Worm (Caenorhabditis elegans) whole organism, L3 larva: ENCODE results near the gene txbp-3.
A peak's percentile ranks its signal among the peaks of the same experiment; 100 is the strongest.

Source experiments
- R02D3.7 ChIP-seq: fragments of 150-350 bp; optimal IDR thresholded peaks from 2 replicates; lab custom pipeline; 2014; ENCODE audit warnings: missing biosample characterization, missing genetic modification characterization
- ama-1 ChIP-seq: fragments of 150-350 bp; optimal IDR thresholded peaks from 2 replicates; lab custom pipeline; 2018
- ceh-16 ChIP-seq: sonication (generic microtip); optimal IDR thresholded peaks from 2 replicates; lab custom pipeline; 2017; ENCODE audit warnings: missing biosample characterization, missing genetic modification characterization
- ceh-82 ChIP-seq: fragments of 150-350 bp; optimal IDR thresholded peaks from 2 replicates; lab custom pipeline; 2014; ENCODE audit warnings: missing biosample characterization, missing genetic modification characterization
- ceh-9 ChIP-seq: sonication (generic microtip); optimal IDR thresholded peaks from 2 replicates; lab custom pipeline; 2018; ENCODE audit warnings: missing biosample characterization, missing genetic modification characterization
- daf-12 ChIP-seq: fragments of 150-350 bp; optimal IDR thresholded peaks from 2 replicates; lab custom pipeline; 2014; ENCODE audit warnings: missing biosample characterization, missing genetic modification reagents, missing genetic modification characterization
- egl-5 ChIP-seq: fragments of 150-350 bp; optimal IDR thresholded peaks from 2 replicates; lab custom pipeline; 2017; ENCODE audit warnings: missing biosample characterization, missing genetic modification reagents, missing genetic modification characterization, inconsistent platforms
- elt-1 ChIP-seq: fragments of 150-350 bp; optimal IDR thresholded peaks from 2 replicates; lab custom pipeline; 2014; ENCODE audit warnings: missing biosample characterization, missing genetic modification characterization
- elt-2 ChIP-seq: sonication (generic microtip); optimal IDR thresholded peaks from 2 replicates; lab custom pipeline; 2016; ENCODE audit warnings: missing genetic modification reagents, mild to moderate bottlenecking, missing genetic modification characterization, missing compliant biosample characterization
- elt-3 ChIP-seq, 3 experiments: fragments of 150-350 bp in 1 of 3; sonication (generic microtip) in 2 of 3; optimal IDR thresholded peaks; 2 replicates in 2 of 3; 4 replicates in 1 of 3; lab custom pipeline; 2014 to 2017; ENCODE audit warnings: missing biosample characterization in 3 of 3, missing genetic modification characterization in 3 of 3
- fkh-10 ChIP-seq: sonication (generic microtip); optimal IDR thresholded peaks from 2 replicates; lab custom pipeline; 2017; ENCODE audit warnings: missing biosample characterization, missing genetic modification reagents, missing genetic modification characterization
- fkh-2 ChIP-seq: fragments of 150-350 bp; optimal IDR thresholded peaks from 2 replicates; lab custom pipeline; 2014; ENCODE audit warnings: missing biosample characterization, missing genetic modification reagents, missing genetic modification characterization
- jun-1 ChIP-seq: fragments of 150-350 bp; optimal IDR thresholded peaks from 2 replicates; lab custom pipeline; 2014; ENCODE audit warnings: missing biosample characterization, missing genetic modification reagents, missing genetic modification characterization
- lin-15B ChIP-seq: fragments of 150-350 bp; optimal IDR thresholded peaks from 2 replicates; lab custom pipeline; 2014; ENCODE audit warnings: missing biosample characterization, missing genetic modification characterization
- lin-39 ChIP-seq: fragments of 150-350 bp; optimal IDR thresholded peaks from 2 replicates; lab custom pipeline; 2018; ENCODE audit warnings: missing biosample characterization, missing genetic modification reagents, missing genetic modification characterization
- lsy-12 ChIP-seq: sonication (generic microtip); optimal IDR thresholded peaks from 2 replicates; lab custom pipeline; 2016; ENCODE audit warnings: mild to moderate bottlenecking, missing genetic modification characterization, missing compliant biosample characterization
- mdl-1 ChIP-seq: fragments of 150-350 bp; optimal IDR thresholded peaks from 2 replicates; lab custom pipeline; 2014; ENCODE audit warnings: missing biosample characterization, missing genetic modification characterization
- mml-1 ChIP-seq: fragments of 150-350 bp; sonication (generic microtip); optimal IDR thresholded peaks from 3 replicates; lab custom pipeline; 2014; ENCODE audit warnings: missing biosample characterization, missing genetic modification characterization
- nfya-1 ChIP-seq: sonication (generic microtip); optimal IDR thresholded peaks from 2 replicates; lab custom pipeline; 2017; ENCODE audit warnings: missing genetic modification characterization, mild to moderate bottlenecking, missing compliant biosample characterization, antibody characterized with exemption, moderate library complexity; ENCODE audit not compliant: insufficient read depth
- nhr-11 ChIP-seq: fragments of 150-350 bp; optimal IDR thresholded peaks from 2 replicates; lab custom pipeline; 2014; ENCODE audit warnings: missing biosample characterization, missing genetic modification characterization
- nhr-23 ChIP-seq: fragments of 150-350 bp; optimal IDR thresholded peaks from 2 replicates; lab custom pipeline; 2014; ENCODE audit warnings: missing biosample characterization, missing genetic modification reagents, missing genetic modification characterization
- nhr-237 ChIP-seq: fragments of 150-350 bp; optimal IDR thresholded peaks from 2 replicates; lab custom pipeline; 2014; ENCODE audit warnings: missing biosample characterization, missing genetic modification characterization
- nhr-25 ChIP-seq: sonication (generic microtip); optimal IDR thresholded peaks from 2 replicates; lab custom pipeline; 2017; ENCODE audit warnings: missing biosample characterization, missing genetic modification characterization
- nhr-28 ChIP-seq: fragments of 150-350 bp; optimal IDR thresholded peaks from 2 replicates; lab custom pipeline; 2014; ENCODE audit warnings: missing biosample characterization, missing genetic modification characterization
- nhr-43 ChIP-seq: sonication (generic microtip); optimal IDR thresholded peaks from 2 replicates; lab custom pipeline; 2016; ENCODE audit warnings: mild to moderate bottlenecking, missing genetic modification characterization, missing compliant biosample characterization; ENCODE audit not compliant: poor library complexity, severe bottlenecking
- nhr-67 ChIP-seq: fragments of 150-350 bp; optimal IDR thresholded peaks from 2 replicates; lab custom pipeline; 2014; ENCODE audit warnings: missing biosample characterization, missing genetic modification characterization
- nhr-77 ChIP-seq: fragments of 150-350 bp; optimal IDR thresholded peaks from 2 replicates; lab custom pipeline; 2014; ENCODE audit warnings: missing biosample characterization, missing genetic modification characterization
- pha-4 ChIP-seq: fragments of 150-350 bp; optimal IDR thresholded peaks from 2 replicates; lab custom pipeline; 2014; ENCODE audit warnings: missing biosample characterization, missing genetic modification reagents, missing genetic modification characterization
- pqm-1 ChIP-seq: fragments of 150-350 bp; optimal IDR thresholded peaks from 2 replicates; lab custom pipeline; 2017; ENCODE audit warnings: missing biosample characterization, missing genetic modification characterization, inconsistent platforms
- sea-2 ChIP-seq: fragments of 150-350 bp; sonication (generic microtip); optimal IDR thresholded peaks from 4 replicates; lab custom pipeline; 2014; ENCODE audit warnings: missing biosample characterization, missing genetic modification reagents, missing genetic modification characterization
- skn-1 ChIP-seq: fragments of 150-350 bp; optimal IDR thresholded peaks from 2 replicates; lab custom pipeline; 2014; ENCODE audit warnings: missing biosample characterization, missing genetic modification characterization
- snpc-4 ChIP-seq: fragments of 150-350 bp; optimal IDR thresholded peaks from 2 replicates; lab custom pipeline; 2014; ENCODE audit warnings: missing biosample characterization, missing genetic modification characterization
- tbx-2 ChIP-seq: sonication (generic microtip); optimal IDR thresholded peaks from 2 replicates; lab custom pipeline; 2016; ENCODE audit warnings: mild to moderate bottlenecking, missing genetic modification characterization, missing compliant biosample characterization
- unc-62 ChIP-seq: fragments of 150-350 bp; sonication (generic microtip); optimal IDR thresholded peaks from 4 replicates; lab custom pipeline; 2014; ENCODE audit warnings: missing biosample characterization, missing genetic modification reagents, missing genetic modification characterization
- ztf-4 ChIP-seq: fragments of 150-350 bp; optimal IDR thresholded peaks from 2 replicates; lab custom pipeline; 2014; ENCODE audit warnings: missing biosample characterization, missing genetic modification characterization

Gene txbp-3

DNA sequence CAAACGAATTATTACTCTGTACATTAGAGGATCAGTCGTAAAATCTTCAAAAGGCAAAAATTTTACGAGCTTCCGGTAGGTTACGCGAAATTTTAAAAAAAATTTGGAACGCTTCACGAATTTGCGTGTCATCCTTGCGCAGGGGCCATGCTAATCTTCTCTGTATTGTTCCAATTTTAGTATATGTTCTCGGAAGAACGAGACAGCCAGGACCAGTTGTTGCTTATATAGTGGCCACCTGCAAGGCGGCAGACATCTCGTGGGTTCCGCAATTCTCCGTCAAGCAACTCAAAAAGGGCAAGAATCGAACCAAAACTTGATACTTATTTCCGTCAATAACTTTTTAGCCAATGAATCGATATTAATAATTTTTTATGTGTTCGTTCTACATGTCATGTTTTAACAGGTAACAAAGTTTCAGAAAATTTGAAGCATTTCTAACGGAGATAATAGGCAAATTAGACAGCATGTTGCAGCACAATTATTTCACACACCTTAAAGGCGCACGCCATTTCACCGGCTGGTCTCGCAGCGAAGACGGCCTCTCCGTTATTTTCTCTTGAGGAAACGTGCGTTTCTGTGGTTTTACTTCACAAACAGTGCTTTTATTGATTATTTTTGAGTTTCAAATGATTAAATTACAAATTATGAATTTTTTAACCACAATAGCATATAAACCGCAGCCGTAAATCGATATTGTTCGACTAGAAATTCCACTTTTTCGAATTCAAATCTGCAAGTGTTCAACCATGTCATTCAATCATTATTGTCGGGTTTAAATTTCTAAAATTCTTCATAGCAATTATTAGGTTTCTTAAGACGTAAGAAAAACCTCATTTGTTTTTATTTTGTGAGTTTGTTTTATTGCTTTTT, 33.7 kb upstream of the txbp-3 start (continued):
- TF ChIP-seq ceh-82 (tag; lab: Kevin White, UChicago): peak; percentile 81
- no peak for TF ChIP-seq fkh-2 (tag; lab: Kevin White, UChicago)
- TF ChIP-seq ama-1 (lab: Kevin White, UChicago): peak; percentile 90
- TF ChIP-seq nhr-77: peak; percentile 33
- TF ChIP-seq lsy-12 (tag; lab: Kevin White, UChicago): peak; percentile 88
- TF ChIP-seq nhr-28 (tag; lab: Kevin White, UChicago): no peak
- TF ChIP-seq nhr-25 (tag; lab: Kevin White, UChicago): peak; percentile 42
- peak; percentile 47 for TF ChIP-seq jun-1 (tag; lab: Kevin White, UChicago)
- TF ChIP-seq ceh-9 (tag; lab: Kevin White, UChicago): no peak
- peak; percentile 65 for TF ChIP-seq elt-2 (tag; lab: Kevin White, UChicago)
- no peak for TF ChIP-seq unc-62 (GFP tag; lab: Kevin White, UChicago)
- no peak for TF ChIP-seq nhr-67 (tag; lab: Kevin White, UChicago)
- TF ChIP-seq R02D3.7 (tag; lab: Kevin White, UChicago): peak; percentile 60
- TF ChIP-seq snpc-4 (tag; lab: Kevin White, UChicago): peak; percentile 99
- peak; percentile 33 for TF ChIP-seq fkh-10 (GFP tag; lab: Kevin White, UChicago)
- TF ChIP-seq pha-4 (tag; lab: Kevin White, UChicago): peak; percentile 49
- no peak for TF ChIP-seq skn-1 (tag; lab: Kevin White, UChicago)
- peak; percentile 89 for TF ChIP-seq tbx-2 (tag; lab: Kevin White, UChicago)
- no peak for TF ChIP-seq elt-1 (tag; lab: Kevin White, UChicago)

DNA sequence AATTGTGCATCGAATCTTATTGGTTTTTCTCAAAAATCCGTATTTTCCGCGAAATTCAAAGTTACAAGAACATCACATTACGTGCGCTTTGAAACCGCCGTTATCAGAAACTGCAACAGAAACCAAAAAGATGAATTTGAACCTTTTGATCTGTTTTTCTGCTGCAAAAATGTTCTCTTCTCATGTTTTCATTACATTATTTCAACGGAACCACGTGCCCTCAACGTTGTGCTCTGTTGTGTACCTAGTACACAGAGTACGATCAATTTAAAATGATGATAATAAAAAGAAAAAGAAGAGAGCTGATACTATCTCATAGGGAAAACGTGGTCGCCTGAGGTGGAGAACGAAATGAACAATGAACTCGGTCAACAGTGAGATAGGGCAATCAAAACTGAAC, 30.8 kb upstream of the txbp-3 start:
- TF ChIP-seq pha-4 (tag; lab: Kevin White, UChicago) (peak; percentile 93), ceh-82 (tag; lab: Kevin White, UChicago) (no peak), nhr-11 (peak; percentile 37), mdl-1 (tag; lab: Kevin White, UChicago) (peak; percentile 43), daf-12 (no peak), skn-1 (tag; lab: Kevin White, UChicago) (peak; percentile 81), nhr-23 (tag; lab: Kevin White, UChicago) (peak; percentile 82), egl-5 (no peak), pqm-1 (tag; lab: Kevin White, UChicago) (peak; percentile 99), ztf-4 (tag; lab: Kevin White, UChicago) (peak; percentile 25), jun-1 (tag; lab: Kevin White, UChicago) (peak; percentile 78), elt-3 (tag; optimal IDR thresholded peaks at IDR 0.05; lab: Kevin White, UChicago) (peak in 1 of 3 experiments; percentile 8), ama-1 (lab: Kevin White, UChicago) (peak; percentile 26), mml-1 (tag; lab: Kevin White, UChicago) (no peak), elt-1 (tag; lab: Kevin White, UChicago) (peak; percentile 7), lin-15B (tag; lab: Kevin White, UChicago) (peak; percentile 6), nfya-1 (tag; lab: Kevin White, UChicago) (peak; percentile 60), sea-2 (GFP tag; lab: Kevin White, UChicago) (no peak), fkh-10 (GFP tag; lab: Kevin White, UChicago) (no peak), elt-2 (tag; lab: Kevin White, UChicago) (peak; percentile 93), nhr-43 (tag; lab: Kevin White, UChicago) (peak; percentile 81), snpc-4 (tag; lab: Kevin White, UChicago) (peak; percentile 10), ceh-16 (no peak)
- TF ChIP-seq, all 47 proteins: peak for 16

DNA sequence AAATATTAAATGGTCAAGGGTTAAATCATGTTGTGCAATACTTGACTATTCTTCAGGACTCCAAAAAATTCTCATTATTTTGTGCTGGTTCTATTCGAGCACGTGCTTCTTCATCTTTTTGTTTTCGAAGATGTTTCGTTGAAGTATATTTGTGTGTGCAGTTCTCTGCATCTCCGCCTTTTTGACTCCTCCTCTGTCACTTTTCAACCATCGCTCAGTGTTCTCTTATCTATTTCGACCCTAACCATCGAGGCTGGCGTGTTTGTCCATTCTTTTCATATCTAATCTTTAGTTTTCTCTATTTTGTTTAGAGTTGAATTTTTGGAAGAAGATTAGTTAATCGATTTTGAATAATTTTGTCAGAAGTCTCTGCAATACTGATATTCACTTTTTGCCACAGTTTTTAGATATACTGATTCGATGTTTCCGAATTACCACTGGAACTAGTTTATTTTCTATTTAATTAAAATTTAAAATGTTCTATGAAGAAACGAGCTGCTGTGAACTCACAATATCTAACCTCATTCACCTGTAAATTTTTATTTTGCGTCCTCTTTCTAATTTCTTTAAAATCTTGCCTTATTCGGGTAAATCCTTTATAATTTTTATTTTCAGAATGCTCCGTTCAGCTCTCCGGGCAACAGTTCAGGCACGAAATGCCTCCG, 30.0 kb upstream of the txbp-3 start, which contains the start of gene alh-1:
alh-1 (plus strand) TSS at position 615 of the 665 bp plus-strand sequence.
- TF ChIP-seq skn-1 (tag; lab: Kevin White, UChicago): no peak
- no peak for TF ChIP-seq daf-12
- TF ChIP-seq pqm-1 (tag; lab: Kevin White, UChicago): peak; percentile 61
- TF ChIP-seq lin-39: peak; percentile 9
- TF ChIP-seq elt-1 (tag; lab: Kevin White, UChicago): peak; percentile 77
- no peak for TF ChIP-seq jun-1 (tag; lab: Kevin White, UChicago)
- no peak for TF ChIP-seq nhr-67 (tag; lab: Kevin White, UChicago)
- TF ChIP-seq pha-4 (tag; lab: Kevin White, UChicago): peak; percentile 74
- peak; percentile 17 for TF ChIP-seq snpc-4 (tag; lab: Kevin White, UChicago)
- TF ChIP-seq egl-5: no peak
- peak; percentile 79 for TF ChIP-seq elt-2 (tag; lab: Kevin White, UChicago)
- no peak for TF ChIP-seq nhr-237
- TF ChIP-seq fkh-10 (GFP tag; lab: Kevin White, UChicago): no peak
- no peak for TF ChIP-seq lin-15B (tag; lab: Kevin White, UChicago)
- no peak for TF ChIP-seq elt-3 (tag; optimal IDR thresholded peaks at IDR 0.05; lab: Kevin White, UChicago)
- TF ChIP-seq ztf-4 (tag; lab: Kevin White, UChicago): no peak
- TF ChIP-seq, all 47 proteins: peak for 6
